Fruit fly (Drosophila melanogaster): ENCODE data around the gene CG5151.

Gene CG5151

DNA sequence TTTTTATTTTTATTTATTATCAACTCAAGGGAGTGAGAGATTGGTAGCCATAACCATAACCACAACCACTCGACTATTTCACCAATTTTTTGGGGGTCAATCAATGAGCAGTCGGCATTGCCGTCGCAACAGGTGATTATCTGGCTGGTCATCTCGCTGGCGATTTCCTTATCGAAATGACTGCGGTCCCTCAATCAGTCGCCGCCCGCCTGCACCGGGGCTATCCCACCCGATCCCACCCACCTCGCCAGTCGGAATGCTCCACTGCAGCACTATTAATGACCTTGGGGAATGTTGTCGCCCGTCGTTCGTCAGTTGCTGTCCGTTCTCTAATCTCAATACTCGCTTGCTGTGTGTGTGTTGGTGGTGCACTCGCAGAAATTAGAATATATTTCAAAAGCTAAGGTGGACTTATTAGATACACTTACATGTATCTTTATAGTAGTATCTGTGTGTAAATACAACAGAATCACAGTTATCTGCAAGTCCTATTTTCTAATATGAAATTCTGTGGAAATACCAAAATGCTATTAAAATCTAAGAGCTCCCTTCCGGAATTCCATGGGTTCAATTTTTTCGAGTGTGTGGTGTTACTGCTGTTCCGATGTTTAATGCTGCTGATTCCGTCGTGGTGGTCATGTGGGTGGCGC, 4.0 kb downstream of the CG5151 start (continued):
- TF ChIP-seq CkIIα-i1 (GFP tag; IDR thresholded peaks at IDR 0.05) = no peak
- no peak for TF ChIP-seq Ravus (GFP tag; IDR thresholded peaks at IDR 0.05)
- TF ChIP-seq ap (GFP tag; IDR thresholded peaks at IDR 0.05) = 0 out of 2 replicates have a peak, but pooled peaks have one; percentile 26
- TF ChIP-seq ac (GFP tag; optimal IDR thresholded peaks at IDR 0.05) = no peak
- TF ChIP-seq CG9437 (GFP tag; optimal IDR thresholded peaks at IDR 0.05) = peak; percentile 56
- TF ChIP-seq Xrp1 (GFP tag; IDR thresholded peaks at IDR 0.05) = peak; percentile 45; the same call in 1 of the 2 replicates
- peak; percentile 73 for TF ChIP-seq sd (tag; optimal IDR thresholded peaks at IDR 0.05)
- peak; percentile 53 for TF ChIP-seq CG12219 (GFP tag; optimal IDR thresholded peaks at IDR 0.05)
- peak; percentile 81 for TF ChIP-seq gem (tag; optimal IDR thresholded peaks at IDR 0.05)
- peak; percentile 41 for TF ChIP-seq CG1792 (GFP tag; optimal IDR thresholded peaks at IDR 0.05)
- peak; percentile 32; the same call in 1 of the 2 replicates for TF ChIP-seq CG4730 (GFP tag; IDR thresholded peaks at IDR 0.05)
- TF ChIP-seq CG2875 (GFP tag; optimal IDR thresholded peaks at IDR 0.05) = no peak
- TF ChIP-seq Trl (optimal IDR thresholded peaks at IDR 0.05) = no peak
- peak; percentile 55 for TF ChIP-seq Trl (GFP tag; optimal IDR thresholded peaks at IDR 0.05)
- TF ChIP-seq gfzf (GFP tag; optimal IDR thresholded peaks at IDR 0.05) = no peak
- no peak for TF ChIP-seq Bgb (GFP tag; IDR thresholded peaks at IDR 0.05; ENCODE audit: partially characterized antibody)
- peak; percentile 81 for TF ChIP-seq CG15269 (tag; optimal IDR thresholded peaks at IDR 0.05)
- TF ChIP-seq CG2678 (tag; optimal IDR thresholded peaks at IDR 0.05) = peak; percentile 86
- TF ChIP-seq Hand (GFP tag; optimal IDR thresholded peaks at IDR 0.05) = peak; percentile 79
- TF ChIP-seq CG12659 (GFP tag; optimal IDR thresholded peaks at IDR 0.05) = peak; percentile 73
- TF ChIP-seq pros (GFP tag; optimal IDR thresholded peaks at IDR 0.05) = no peak
- no peak for TF ChIP-seq Spps (tag; optimal IDR thresholded peaks at IDR 0.05)
- peak; percentile 75 for TF ChIP-seq cwo (GFP tag; optimal IDR thresholded peaks at IDR 0.05)
- peak; percentile 56 for TF ChIP-seq Sox102F (GFP tag; optimal IDR thresholded peaks at IDR 0.05)
- TF ChIP-seq vvl (GFP tag; IDR thresholded peaks at IDR 0.05) = peak; percentile 51; the same call in 1 of the 2 replicates
- TF ChIP-seq ci (GFP tag; IDR thresholded peaks at IDR 0.05) = no peak
- TF ChIP-seq fd96Cb (tag; optimal IDR thresholded peaks at IDR 0.05) = peak; percentile 58
- TF ChIP-seq CG17568 (GFP tag; optimal IDR thresholded peaks at IDR 0.05) = no peak
- peak; percentile 53 for TF ChIP-seq mirr (GFP tag; optimal IDR thresholded peaks at IDR 0.05)
- TF ChIP-seq Drgx (GFP tag; IDR thresholded peaks at IDR 0.05) = no peak
- TF ChIP-seq zen (tag; optimal IDR thresholded peaks at IDR 0.05) = no peak
- TF ChIP-seq Bdp1 (GFP tag; optimal IDR thresholded peaks at IDR 0.05) = peak; percentile 65
- TF ChIP-seq CG6791 (GFP tag; IDR thresholded peaks at IDR 0.05; ENCODE audit: partially characterized antibody) = no peak
- TF ChIP-seq CG4404 (GFP tag; IDR thresholded peaks at IDR 0.05) = peak; percentile 10; the same call in 1 of the 2 replicates
- no peak for TF ChIP-seq CG1024 (GFP tag; IDR thresholded peaks at IDR 0.05)
- TF ChIP-seq HHEX (GFP tag; optimal IDR thresholded peaks at IDR 0.05) = peak; percentile 68
- TF ChIP-seq Atf-2 (GFP tag; optimal IDR thresholded peaks at IDR 0.05) = peak; percentile 35
- no peak for TF ChIP-seq CG32772 (GFP tag; IDR thresholded peaks at IDR 0.05)
- peak; percentile 33; the same call in 1 of the 2 replicates for TF ChIP-seq CG14441 (GFP tag; IDR thresholded peaks at IDR 0.05)
- TF ChIP-seq pnt (GFP tag; optimal IDR thresholded peaks at IDR 0.05) = peak; percentile 44
- TF ChIP-seq CG10321 (GFP tag; IDR thresholded peaks at IDR 0.05) = no peak
- no peak for TF ChIP-seq CG10267 (tag; optimal IDR thresholded peaks at IDR 0.05)
- peak; percentile 56 for TF ChIP-seq CG9932 (GFP tag; IDR thresholded peaks at IDR 0.05)
- TF ChIP-seq CG4707 (GFP tag; optimal IDR thresholded peaks at IDR 0.05) = no peak
- no peak for TF ChIP-seq CG3838 (GFP tag; optimal IDR thresholded peaks at IDR 0.05)
- no peak for TF ChIP-seq CG13123 (GFP tag; optimal IDR thresholded peaks at IDR 0.05)
- no peak for TF ChIP-seq CG2889 (GFP tag; IDR thresholded peaks at IDR 0.05)
- peak; percentile 72 for TF ChIP-seq pho (GFP tag; optimal IDR thresholded peaks at IDR 0.05)
- TF ChIP-seq NfI (GFP tag; optimal IDR thresholded peaks at IDR 0.05) = peak; percentile 47
- peak; percentile 44 for TF ChIP-seq CG5180 (GFP tag; optimal IDR thresholded peaks at IDR 0.05)
